Fruit fly (Drosophila melanogaster): ENCODE measurements around the gene CG3191.
A peak's percentile ranks its signal among the peaks of the same experiment; 100 is the strongest.

Gene CG3191

dm6 chrX:2293294-2293988 lies 41.6 kb upstream of the CG3191 start, which contains the start of gene CG2865 (continued):
- TF ChIP-seq CG13296 (GFP tag; optimal IDR thresholded peaks at IDR 0.05) (peak; percentile 98), nerfin-2 (GFP tag; IDR thresholded peaks at IDR 0.05; ENCODE audit: partially characterized antibody) (peak; percentile 38; the same call in 1 of the 2 replicates), klu (GFP tag; IDR thresholded peaks at IDR 0.05) (peak; percentile 85), CG1233 (GFP tag; optimal IDR thresholded peaks at IDR 0.05) (peak; percentile 94), CG30403 (GFP tag; optimal IDR thresholded peaks at IDR 0.05) (peak; percentile 94), CG3065 (GFP tag; optimal IDR thresholded peaks at IDR 0.05) (peak; percentile 62), CG18262 (tag; optimal IDR thresholded peaks at IDR 0.05) (peak; percentile 95), ac (GFP tag; optimal IDR thresholded peaks at IDR 0.05) (peak; percentile 77), vnd (GFP tag; IDR thresholded peaks at IDR 0.05; ENCODE audit: partially characterized antibody) (no peak), C15 (GFP tag; IDR thresholded peaks at IDR 0.05) (peak; percentile 60; the same call in 1 of the 3 replicates), unpg (GFP tag; optimal IDR thresholded peaks at IDR 0.05) (peak; percentile 95), wor (GFP tag; IDR thresholded peaks at IDR 0.05) (peak; percentile 73), dysf (GFP tag; IDR thresholded peaks at IDR 0.05) (peak; percentile 95), ttk (GFP tag; IDR thresholded peaks at IDR 0.05) (peak; percentile 72), CG1024 (GFP tag; IDR thresholded peaks at IDR 0.05) (peak; percentile 28; the same call in 1 of the 2 replicates), CG8089 (GFP tag; optimal IDR thresholded peaks at IDR 0.05) (peak; percentile 85), CG2199 (GFP tag; IDR thresholded peaks at IDR 0.05) (0 out of 3 replicates have a peak, but pooled peaks have one; percentile 35), Stat92E (GFP tag; optimal IDR thresholded peaks at IDR 0.05) (peak in 1 of 3 experiments; percentile 90), CG12659 (GFP tag; optimal IDR thresholded peaks at IDR 0.05) (peak; percentile 97), MBD-R2 (GFP tag; IDR thresholded peaks at IDR 0.05) (peak; percentile 72; the same call in 1 of the 2 replicates), HmgZ (tag; optimal IDR thresholded peaks at IDR 0.05) (peak; percentile 96), CkIIα-i1 (GFP tag; IDR thresholded peaks at IDR 0.05) (0 out of 2 replicates have a peak, but pooled peaks have one; percentile 7), CG17568 (GFP tag; optimal IDR thresholded peaks at IDR 0.05) (peak; percentile 95), seq (GFP tag; IDR thresholded peaks at IDR 0.05) (peak; percentile 94), Sry-β (GFP tag; optimal IDR thresholded peaks at IDR 0.05) (peak; percentile 63), Mad (GFP tag; optimal IDR thresholded peaks at IDR 0.05) (peak; percentile 58), ci (GFP tag; IDR thresholded peaks at IDR 0.05) (peak; percentile 87), ftz-f1 (GFP tag; optimal IDR thresholded peaks at IDR 0.05) (peak; percentile 28), CG18599 (GFP tag; optimal IDR thresholded peaks at IDR 0.05) (peak; percentile 98), gsb-n (tag; optimal IDR thresholded peaks at IDR 0.05) (peak; percentile 94), CG2116 (GFP tag; optimal IDR thresholded peaks at IDR 0.05) (peak; percentile 68), CG4328 (GFP tag; optimal IDR thresholded peaks at IDR 0.05) (peak; percentile 95), CG7556 (GFP tag; optimal IDR thresholded peaks at IDR 0.05) (peak; percentile 97), ewg (GFP tag; optimal IDR thresholded peaks at IDR 0.05) (peak; percentile 88), CG32772 (GFP tag; IDR thresholded peaks at IDR 0.05) (peak; percentile 80), Sry-δ (GFP tag; optimal IDR thresholded peaks at IDR 0.05) (peak; percentile 52), CG17802 (tag; optimal IDR thresholded peaks at IDR 0.05) (peak; percentile 57), shn (GFP tag; optimal IDR thresholded peaks at IDR 0.05) (peak; percentile 89), unc-4 (GFP tag; IDR thresholded peaks at IDR 0.05; ENCODE audit: partially characterized antibody) (peak; percentile 45; the same call in 1 of the 2 replicates), Ravus (GFP tag; IDR thresholded peaks at IDR 0.05) (peak; percentile 62), exex (tag; optimal IDR thresholded peaks at IDR 0.05) (peak; percentile 88), Lhr (GFP tag; optimal IDR thresholded peaks at IDR 0.05) (peak; percentile 79), Eip74EF (GFP tag; optimal IDR thresholded peaks at IDR 0.05) (peak in 1 of 2 experiments; percentile 96), CG14710 (tag; optimal IDR thresholded peaks at IDR 0.05) (peak; percentile 93), toy (GFP tag; IDR thresholded peaks at IDR 0.05) (peak; percentile 71), dimm (GFP tag; IDR thresholded peaks at IDR 0.05) (peak; percentile 61; the same call in 1 of the 2 replicates), croc (GFP tag; conservative IDR thresholded peaks at IDR 0.05) (peak; percentile 80), abd-A (tag; optimal IDR thresholded peaks at IDR 0.05) (peak; percentile 96)

Data from whole organism, embryonic.